Worm (Caenorhabditis elegans) whole organism, L1 larva: ENCODE results near the gene far-6.
A peak's percentile ranks its signal among the peaks of the same experiment; 100 is the strongest.

Source experiments
- C04F5.9 ChIP-seq: sonication (generic microtip); optimal IDR thresholded peaks from 2 replicates; lab custom pipeline; 2016; ENCODE audit warnings: missing genetic modification characterization, missing compliant biosample characterization
- C34B4.2 ChIP-seq: sonication (generic microtip); optimal IDR thresholded peaks from 2 replicates; lab custom pipeline; 2017; ENCODE audit warnings: mild to moderate bottlenecking, missing genetic modification characterization, missing compliant biosample characterization
- aly-2 ChIP-seq: fragments of 150-350 bp; optimal IDR thresholded peaks from 2 replicates; lab custom pipeline; 2014; ENCODE audit warnings: missing biosample characterization, missing genetic modification characterization
- ceh-63 ChIP-seq: fragments of 200-800 bp; sonication (Bioruptor generic); optimal IDR thresholded peaks from 2 replicates; lab custom pipeline; 2018; ENCODE audit warnings: mild to moderate bottlenecking, missing genetic modification characterization, missing compliant biosample characterization
- ceh-8 ChIP-seq: fragments of 200-800 bp; sonication (Bioruptor generic); optimal IDR thresholded peaks from 2 replicates; lab custom pipeline; 2018; ENCODE audit warnings: mild to moderate bottlenecking, missing genetic modification characterization, moderate library complexity, missing compliant biosample characterization
- dsc-1 ChIP-seq: sonication (generic microtip); optimal IDR thresholded peaks from 2 replicates; lab custom pipeline; 2016; ENCODE audit warnings: mild to moderate bottlenecking, missing genetic modification characterization, missing compliant biosample characterization
- efl-1 ChIP-seq, 4 experiments: fragments of 150-350 bp; optimal IDR thresholded peaks in 3 of 4; peaks in 1 of 4; 1 replicate in 1 of 4; 2 replicates in 3 of 4; lab custom pipeline; 2014; ENCODE audit warnings: missing biosample characterization in 2 of 4, missing genetic modification characterization in 2 of 4, missing genetic modification reagents in 2 of 4
- egl-13 ChIP-seq: sonication (generic microtip); optimal IDR thresholded peaks from 2 replicates; lab custom pipeline; 2016; ENCODE audit warnings: missing genotype, missing genetic modification reagents, missing genetic modification characterization, missing compliant biosample characterization
- egl-27 ChIP-seq, 2 experiments: fragments of 150-350 bp in 1 of 2; sonication (generic microtip); optimal IDR thresholded peaks; 3 replicates each; lab custom pipeline; 2017 to 2018; ENCODE audit warnings: missing biosample characterization in 2 of 2, missing genetic modification characterization in 2 of 2, missing genetic modification reagents in 2 of 2
- elt-2 ChIP-seq: sonication (generic microtip); optimal IDR thresholded peaks from 2 replicates; lab custom pipeline; 2016; ENCODE audit warnings: missing genetic modification characterization, mild to moderate bottlenecking, inconsistent platforms, missing compliant biosample characterization, missing genetic modification reagents
- ets-5 ChIP-seq: fragments of 200-800 bp; sonication (Bioruptor generic); IDR thresholded peaks from 2 replicates; pipeline ENCODE4 v1.3.6; 2022; ENCODE audit warnings: missing genetic modification characterization, missing compliant biosample characterization
- fkh-10 ChIP-seq: sonication (generic microtip); optimal IDR thresholded peaks from 2 replicates; lab custom pipeline; 2017; ENCODE audit warnings: missing biosample characterization, missing genetic modification reagents, missing genetic modification characterization
- fkh-8 ChIP-seq: sonication (generic microtip); optimal IDR thresholded peaks from 2 replicates; lab custom pipeline; 2016; ENCODE audit warnings: mild to moderate bottlenecking, missing genetic modification characterization, missing compliant biosample characterization
- grh-1 ChIP-seq: fragments of 200-800 bp; sonication (Bioruptor generic); IDR thresholded peaks from 2 replicates; pipeline ENCODE4 v1.3.6; 2022; ENCODE audit warnings: missing genetic modification reagents, missing genetic modification characterization, missing compliant biosample characterization
- hlh-4 ChIP-seq: sonication (generic microtip); optimal IDR thresholded peaks from 2 replicates; lab custom pipeline; 2016; ENCODE audit warnings: mild to moderate bottlenecking, missing genetic modification characterization, missing compliant biosample characterization
- irx-1 ChIP-seq: sonication (generic microtip); optimal IDR thresholded peaks from 2 replicates; lab custom pipeline; 2016; ENCODE audit warnings: missing genetic modification characterization, missing compliant biosample characterization
- isw-1 ChIP-seq: fragments of 200-800 bp; sonication (Bioruptor generic); IDR thresholded peaks from 2 replicates; pipeline ENCODE4 v1.3.6; 2022; ENCODE audit warnings: missing genetic modification characterization, missing compliant biosample characterization
- jun-1 ChIP-seq: fragments of 150-350 bp; optimal IDR thresholded peaks from 2 replicates; lab custom pipeline; 2014; ENCODE audit warnings: missing biosample characterization, missing genetic modification reagents, missing genetic modification characterization
- lin-13 ChIP-seq: fragments of 150-350 bp; optimal IDR thresholded peaks from 2 replicates; lab custom pipeline; 2014; ENCODE audit warnings: missing biosample characterization, missing genetic modification reagents, missing genetic modification characterization
- lin-35 ChIP-seq, 2 experiments: fragments of 150-350 bp; optimal IDR thresholded peaks; 2 replicates each; lab custom pipeline; 2014; ENCODE audit warnings: missing biosample characterization in 2 of 2, missing genetic modification characterization in 2 of 2, missing genetic modification reagents in 2 of 2
- lin-39 ChIP-seq: fragments of 150-350 bp; optimal IDR thresholded peaks from 2 replicates; lab custom pipeline; 2014; ENCODE audit warnings: missing biosample characterization, missing genetic modification reagents, missing genetic modification characterization
- lsy-2 ChIP-seq, 2 experiments: fragments of 150-350 bp; optimal IDR thresholded peaks; 2 replicates each; lab custom pipeline; 2014; ENCODE audit warnings: missing biosample characterization in 2 of 2, missing genetic modification characterization in 2 of 2
- mab-9 ChIP-seq: fragments of 200-800 bp; sonication (Bioruptor generic); IDR thresholded peaks from 2 replicates; pipeline ENCODE4 v1.3.6; 2022; ENCODE audit warnings: missing genetic modification reagents, missing genetic modification characterization, missing compliant biosample characterization
- mef-2 ChIP-seq: fragments of 150-350 bp; optimal IDR thresholded peaks from 2 replicates; lab custom pipeline; 2014; ENCODE audit warnings: missing biosample characterization, missing genetic modification characterization
- mep-1 ChIP-seq: fragments of 150-350 bp; optimal IDR thresholded peaks from 2 replicates; lab custom pipeline; 2014; ENCODE audit warnings: missing biosample characterization, missing genetic modification characterization
- nhr-11 ChIP-seq: fragments of 150-350 bp; optimal IDR thresholded peaks from 2 replicates; lab custom pipeline; 2014; ENCODE audit warnings: missing biosample characterization, missing genetic modification characterization
- nhr-12 ChIP-seq: sonication (generic microtip); optimal IDR thresholded peaks from 2 replicates; lab custom pipeline; 2017; ENCODE audit warnings: missing biosample characterization, missing genetic modification characterization
- nhr-19 ChIP-seq: fragments of 200-800 bp; sonication (Bioruptor generic); conservative IDR thresholded peaks from 2 replicates; pipeline ENCODE4 v1.3.6; 2022; ENCODE audit warnings: missing genetic modification characterization, missing compliant biosample characterization
- nhr-20 ChIP-seq: sonication (generic microtip); optimal IDR thresholded peaks from 2 replicates; lab custom pipeline; 2016; ENCODE audit warnings: mild to moderate bottlenecking, missing genetic modification characterization, missing compliant biosample characterization
- nhr-237 ChIP-seq: fragments of 150-350 bp; optimal IDR thresholded peaks from 2 replicates; lab custom pipeline; 2014; ENCODE audit warnings: missing biosample characterization, missing genetic modification characterization
- nhr-28 ChIP-seq: fragments of 150-350 bp; optimal IDR thresholded peaks from 2 replicates; lab custom pipeline; 2014; ENCODE audit warnings: missing biosample characterization, missing genetic modification characterization
- nhr-77 ChIP-seq: fragments of 150-350 bp; optimal IDR thresholded peaks from 2 replicates; lab custom pipeline; 2014; ENCODE audit warnings: missing biosample characterization, missing genetic modification characterization
- nhr-84 ChIP-seq: sonication (generic microtip); optimal IDR thresholded peaks from 2 replicates; lab custom pipeline; 2017; ENCODE audit warnings: missing biosample characterization, missing genetic modification characterization
- nhr-90 ChIP-seq: sonication (generic microtip); optimal IDR thresholded peaks from 2 replicates; lab custom pipeline; 2016; ENCODE audit warnings: mild to moderate bottlenecking, missing genetic modification characterization, missing compliant biosample characterization; ENCODE audit not compliant: poor library complexity
- pax-3 ChIP-seq: fragments of 200-800 bp; sonication (Bioruptor generic); optimal IDR thresholded peaks from 2 replicates; lab custom pipeline; 2018; ENCODE audit warnings: mild to moderate bottlenecking, missing genetic modification characterization, moderate library complexity, missing compliant biosample characterization
- pqm-1 ChIP-seq: sonication (generic microtip); optimal IDR thresholded peaks from 3 replicates; lab custom pipeline; 2017; ENCODE audit warnings: missing biosample characterization, missing genetic modification characterization
- rnt-1 ChIP-seq: sonication (generic microtip); optimal IDR thresholded peaks from 2 replicates; lab custom pipeline; 2016; ENCODE audit warnings: mild to moderate bottlenecking, missing genetic modification characterization, moderate library complexity, missing compliant biosample characterization
- skn-1 ChIP-seq: fragments of 150-350 bp; optimal IDR thresholded peaks from 2 replicates; lab custom pipeline; 2014; ENCODE audit warnings: missing biosample characterization, missing genetic modification characterization
- snu-23 ChIP-seq: sonication (generic microtip); optimal IDR thresholded peaks from 2 replicates; lab custom pipeline; 2016; ENCODE audit warnings: missing genetic modification characterization, missing compliant biosample characterization
- sptf-1 ChIP-seq: fragments of 150-350 bp; optimal IDR thresholded peaks from 2 replicates; lab custom pipeline; 2014; ENCODE audit warnings: missing biosample characterization, missing genetic modification characterization
- sup-37 ChIP-seq: fragments of 200-800 bp; sonication (Bioruptor generic); optimal IDR thresholded peaks from 2 replicates; lab custom pipeline; 2018; ENCODE audit warnings: mild to moderate bottlenecking, missing genetic modification characterization, missing compliant biosample characterization
- swsn-7 ChIP-seq: sonication (generic microtip); optimal IDR thresholded peaks from 2 replicates; lab custom pipeline; 2016; ENCODE audit warnings: missing genetic modification characterization, missing compliant biosample characterization
- tlp-1 ChIP-seq: fragments of 150-350 bp; optimal IDR thresholded peaks from 2 replicates; lab custom pipeline; 2014; ENCODE audit warnings: missing biosample characterization, missing genetic modification characterization
- unc-130 ChIP-seq: fragments of 150-350 bp; optimal IDR thresholded peaks from 2 replicates; lab custom pipeline; 2017; ENCODE audit warnings: missing biosample characterization, missing genetic modification characterization, inconsistent platforms
- unc-30 ChIP-seq: sonication (generic microtip); optimal IDR thresholded peaks from 2 replicates; lab custom pipeline; 2017; ENCODE audit warnings: missing biosample characterization, missing genetic modification characterization
- unc-86 ChIP-seq: sonication (generic microtip); optimal IDR thresholded peaks from 2 replicates; lab custom pipeline; 2016; ENCODE audit warnings: missing genetic modification characterization, missing compliant biosample characterization
- vab-15 ChIP-seq: sonication (generic microtip); optimal IDR thresholded peaks from 2 replicates; lab custom pipeline; 2017; ENCODE audit warnings: missing genotype, mild to moderate bottlenecking, missing genetic modification characterization, missing compliant biosample characterization

far-6 gene

ce11 chrIV:13327064-13327463, 1.1 kb upstream of the far-6 start:
- TF ChIP-seq unc-130 (tag; lab: Kevin White, UChicago) (no peak), nhr-90 (tag; lab: Kevin White, UChicago) (no peak), isw-1 (GFP tag; lab: Robert Waterston, UW) (no peak), pax-3 (no peak), egl-27 (tag; optimal IDR thresholded peaks at IDR 0.05; lab: Kevin White, UChicago) (no peak), elt-2 (tag; lab: Kevin White, UChicago) (peak; percentile 90), lin-35 (GFP tag; optimal IDR thresholded peaks at IDR 0.05; lab: Kevin White, UChicago) (peak in 1 of 2 experiments; percentile 27), mab-9 (GFP tag; lab: Robert Waterston, UW) (no peak), egl-13 (tag; lab: Kevin White, UChicago) (no peak), nhr-20 (tag; lab: Kevin White, UChicago) (no peak), mep-1 (no peak), snu-23 (GFP tag; lab: Kevin White, UChicago) (no peak), aly-2 (tag; lab: Kevin White, UChicago) (no peak), ceh-63 (no peak), nhr-12 (tag; lab: Kevin White, UChicago) (no peak), rnt-1 (tag; lab: Kevin White, UChicago) (no peak), skn-1 (tag; lab: Kevin White, UChicago) (no peak), nhr-28 (tag; lab: Kevin White, UChicago) (no peak), mef-2 (tag; lab: Kevin White, UChicago) (no peak), vab-15 (tag; lab: Kevin White, UChicago) (no peak), grh-1 (GFP tag; lab: Robert Waterston, UW) (no peak), lsy-2 (tag; optimal IDR thresholded peaks at IDR 0.05; lab: Kevin White, UChicago) (no peak), dsc-1 (tag; lab: Kevin White, UChicago) (no peak), unc-30 (tag; lab: Kevin White, UChicago) (no peak), nhr-11 (tag; lab: Kevin White, UChicago) (no peak), lin-39 (no peak), tlp-1 (tag; lab: Kevin White, UChicago) (peak; percentile 75), nhr-84 (tag; lab: Kevin White, UChicago) (no peak), ets-5 (GFP tag; lab: Robert Waterston, UW) (no peak), C04F5.9 (tag; lab: Kevin White, UChicago) (no peak), nhr-77 (tag; lab: Kevin White, UChicago) (no peak), lin-13 (no peak), nhr-237 (tag; lab: Kevin White, UChicago) (no peak), sptf-1 (tag; lab: Kevin White, UChicago) (no peak), pqm-1 (tag; lab: Kevin White, UChicago) (peak; percentile 61), jun-1 (peak; percentile 39), efl-1 (optimal IDR thresholded peaks at IDR 0.05; lab: Kevin White, UChicago) (no peak), efl-1 (GFP tag; optimal IDR thresholded peaks at IDR 0.05 in 1 of 2; lab: Kevin White, UChicago) (peak in 1 of 2 experiments; percentile 82)
- TF ChIP-seq, all 84 proteins: peak for 6

- no peak for TF ChIP-seq elt-2 (tag; lab: Kevin White, UChicago)
- TF ChIP-seq efl-1 (optimal IDR thresholded peaks at IDR 0.05; lab: Kevin White, UChicago): no peak
- peak in 1 of 2 experiments; percentile 53 for TF ChIP-seq efl-1 (GFP tag; optimal IDR thresholded peaks at IDR 0.05 in 1 of 2; lab: Kevin White, UChicago)
These were observed 2.4 kb downstream of the far-6 start for ce11 chrIV:13330547-13330946.

- TF ChIP-seq nhr-237 (tag; lab: Kevin White, UChicago) (no peak), unc-86 (tag; lab: Kevin White, UChicago) (no peak), fkh-8 (tag; lab: Kevin White, UChicago) (no peak), swsn-7 (tag; lab: Kevin White, UChicago) (no peak), C34B4.2 (tag; lab: Kevin White, UChicago) (no peak), elt-2 (tag; lab: Kevin White, UChicago) (no peak), ceh-8 (GFP tag; lab: Kevin White, UChicago) (no peak), lin-39 (no peak), ceh-63 (no peak), nhr-19 (GFP tag; lab: Robert Waterston, UW) (no peak), fkh-10 (GFP tag; lab: Kevin White, UChicago) (no peak), isw-1 (GFP tag; lab: Robert Waterston, UW) (no peak), jun-1 (no peak), snu-23 (GFP tag; lab: Kevin White, UChicago) (no peak), irx-1 (tag; lab: Kevin White, UChicago) (no peak), sup-37 (no peak), nhr-20 (tag; lab: Kevin White, UChicago) (no peak), dsc-1 (tag; lab: Kevin White, UChicago) (no peak), hlh-4 (tag; lab: Kevin White, UChicago) (no peak)
These were observed 3.1 kb downstream of the far-6 start, which contains the start of gene pqn-74 for ce11 chrIV:13331285-13331684. pqn-74 (minus strand) TSS chrIV:13331406.
